Worm (Caenorhabditis elegans) whole organism, midembryonic: ENCODE results near the gene atfs-1.

ENCODE experiments used
- T22C8.4 ChIP-seq: fragments of 200-800 bp; sonication (Bioruptor generic); IDR thresholded peaks from 2 replicates; pipeline ENCODE4 v1.3.6; 2022; ENCODE audit warnings: missing genetic modification characterization, missing compliant biosample characterization
- cog-1 ChIP-seq: sonication (generic microtip); optimal IDR thresholded peaks from 2 replicates; lab custom pipeline; 2016; ENCODE audit warnings: missing genetic modification characterization, missing compliant biosample characterization
- flt-1 ChIP-seq: fragments of 200-800 bp; sonication (Bioruptor generic); IDR thresholded peaks from 2 replicates; pipeline ENCODE4 v1.3.6; 2022; ENCODE audit warnings: missing genetic modification characterization, missing compliant biosample characterization
- klf-2 ChIP-seq: fragments of 200-800 bp; sonication (Bioruptor generic); conservative IDR thresholded peaks from 2 replicates; pipeline ENCODE4 v1.3.6; 2022; ENCODE audit warnings: missing genetic modification reagents, missing genetic modification characterization, missing compliant biosample characterization
- med-1 ChIP-seq: sonication (generic microtip); optimal IDR thresholded peaks from 2 replicates; lab custom pipeline; 2017; ENCODE audit warnings: missing genetic modification characterization, mild to moderate bottlenecking, missing compliant biosample characterization, antibody characterized with exemption, missing genetic modification reagents; ENCODE audit not compliant: insufficient read depth
- ref-1 ChIP-seq: fragments of 200-800 bp; sonication (Bioruptor generic); conservative IDR thresholded peaks from 2 replicates; pipeline ENCODE4 v1.3.6; 2022; ENCODE audit warnings: missing genetic modification reagents, missing genetic modification characterization, missing compliant biosample characterization
- tab-1 ChIP-seq: fragments of 200-800 bp; sonication (Bioruptor generic); IDR thresholded peaks from 2 replicates; pipeline ENCODE4 v1.3.6; 2022; ENCODE audit warnings: missing genetic modification characterization, missing compliant biosample characterization
- ztf-23 ChIP-seq: fragments of 200-800 bp; sonication (Bioruptor generic); IDR thresholded peaks from 2 replicates; pipeline ENCODE4 v1.3.6; 2022; ENCODE audit warnings: missing genetic modification reagents, missing genetic modification characterization, missing compliant biosample characterization
- ztf-29 ChIP-seq: fragments of 200-800 bp; sonication (Bioruptor generic); IDR thresholded peaks from 2 replicates; pipeline ENCODE4 v1.3.6; 2022; ENCODE audit warnings: missing genetic modification reagents, missing genetic modification characterization, missing compliant biosample characterization

DNA sequence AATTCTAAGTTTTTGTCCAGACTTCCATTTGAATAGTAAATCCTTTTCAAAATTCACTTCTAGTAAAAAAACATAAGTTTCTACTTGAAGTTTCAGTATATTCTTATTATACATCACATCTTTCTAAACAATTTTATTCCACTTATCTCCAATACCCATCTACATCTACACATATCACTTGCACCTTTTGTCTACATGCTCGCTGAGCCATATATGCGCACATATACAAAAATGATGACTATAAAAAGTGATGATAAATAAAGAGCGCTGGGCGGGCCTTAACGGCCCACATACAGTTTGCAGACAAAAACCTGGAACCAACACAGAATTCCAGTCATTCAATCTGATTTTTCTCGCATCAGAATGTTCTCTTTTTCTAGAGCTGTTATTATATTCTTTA is 37.0 kb upstream of the atfs-1 start, which contains the start of gene AH10.2:
- TF ChIP-seq med-1 (GFP tag; lab: Kevin White, UChicago): no peak
- TF ChIP-seq ztf-29 (GFP tag; lab: Robert Waterston, UW): no peak
- TF ChIP-seq flt-1 (GFP tag; lab: Robert Waterston, UW): no peak
- no peak for TF ChIP-seq ztf-23
- TF ChIP-seq klf-2: no peak
- TF ChIP-seq ref-1 (GFP tag; lab: Robert Waterston, UW): no peak
- TF ChIP-seq T22C8.4 (GFP tag; lab: Robert Waterston, UW): no peak
- no peak for TF ChIP-seq tab-1 (GFP tag; lab: Robert Waterston, UW)
- TF ChIP-seq cog-1: no peak
